Fruit fly (Drosophila melanogaster): ENCODE measurements around the gene dj.

dm6 chr3R:7093592-7093991 is 34.5 kb downstream of the dj start:
- TF ChIP-seq OdsH (GFP tag; optimal IDR thresholded peaks at IDR 0.05) (no peak), psq (GFP tag; optimal IDR thresholded peaks at IDR 0.05) (no peak), fru (GFP tag; optimal IDR thresholded peaks at IDR 0.05) (no peak), h (GFP tag; optimal IDR thresholded peaks at IDR 0.05) (no peak), br (GFP tag; optimal IDR thresholded peaks at IDR 0.05) (no peak), Mio (GFP tag; optimal IDR thresholded peaks at IDR 0.05) (no peak), jim (GFP tag; optimal IDR thresholded peaks at IDR 0.05) (no peak), usp (GFP tag; optimal IDR thresholded peaks at IDR 0.05) (no peak), dl (GFP tag; optimal IDR thresholded peaks at IDR 0.05; ENCODE audit: insufficient read depth in 1 of 2, partially characterized antibody in 2 of 2) (no peak), N (GFP tag; optimal IDR thresholded peaks at IDR 0.05) (no peak), sage (GFP tag; optimal IDR thresholded peaks at IDR 0.05) (no peak), sv (GFP tag; optimal IDR thresholded peaks at IDR 0.05) (no peak), rgr (GFP tag; optimal IDR thresholded peaks at IDR 0.05) (no peak)

Data from whole organism, wandering third instar larva.